Worm (Caenorhabditis elegans): Measurements from ENCODE around the gene VF13D12L.3.

- TF ChIP-seq somi-1 (GFP tag; optimal IDR thresholded peaks at IDR 0.05), result peak; percentile 17
- no peak for TF ChIP-seq attf-3 (GFP tag; conservative IDR thresholded peaks at IDR 0.05)
- TF ChIP-seq unc-62 (GFP tag; optimal IDR thresholded peaks at IDR 0.05), result no peak
- TF ChIP-seq nhr-120 (GFP tag; IDR thresholded peaks at IDR 0.05), result no peak
- TF ChIP-seq repo-1 (tag; optimal IDR thresholded peaks at IDR 0.05), result peak; percentile 70
- 0 out of 2 replicates have a peak, but pooled peaks have one; percentile 50 for TF ChIP-seq cebp-1 (GFP tag; IDR thresholded peaks at IDR 0.05)
- peak; percentile 90 for TF ChIP-seq cebp-1 (tag; optimal IDR thresholded peaks at IDR 0.05)
- TF ChIP-seq efl-1 (GFP tag; optimal IDR thresholded peaks at IDR 0.05), result peak; percentile 17
- peak; percentile 66 for TF ChIP-seq lir-1 (GFP tag; conservative IDR thresholded peaks at IDR 0.05)
- no peak for TF ChIP-seq lsl-1 (GFP tag; optimal IDR thresholded peaks at IDR 0.05)
- TF ChIP-seq lin-40 (tag; optimal IDR thresholded peaks at IDR 0.05), result peak; percentile 91
- TF ChIP-seq attf-6 (GFP tag; IDR thresholded peaks at IDR 0.05), result no peak
- no peak for TF ChIP-seq lag-1 (GFP tag; IDR thresholded peaks at IDR 0.05)
Measured at ce11 chrII:11749490-11750172, 43.8 kb downstream of the VF13D12L.3 start.

Measured in whole organism, young adult.